Worm (Caenorhabditis elegans) whole organism, early embryonic: ENCODE data around the gene K02E10.5.

Experiments used
- ama-1 ChIP-seq: fragments of 150-350 bp; optimal IDR thresholded peaks from 2 replicates; lab custom pipeline; 2014
- hmg-4 ChIP-seq: fragments of 200-800 bp; sonication (Bioruptor generic); optimal IDR thresholded peaks from 2 replicates; lab custom pipeline; 2018; ENCODE audit warnings: mild to moderate bottlenecking, missing genetic modification characterization, missing compliant biosample characterization

- TF ChIP-seq ama-1 (lab: Kevin White, UChicago): no peak
- no peak for TF ChIP-seq hmg-4 (GFP tag; lab: Kevin White, UChicago)
These were observed 3.9 kb upstream of the K02E10.5 start, which contains the start of gene K02E10.6 for ce11 chrX:2482622-2483021.
